Worm (Caenorhabditis elegans) whole organism, early embryonic: ENCODE measurements around the gene drd-50.

Experiments
- F13C5.2 ChIP-seq: sonication (generic microtip); optimal IDR thresholded peaks from 2 replicates; lab custom pipeline; 2017; ENCODE audit warnings: mild to moderate bottlenecking, missing genetic modification characterization, inconsistent platforms, missing compliant biosample characterization
- aly-1 ChIP-seq: sonication (generic microtip); optimal IDR thresholded peaks from 2 replicates; lab custom pipeline; 2016; ENCODE audit warnings: missing genetic modification characterization, missing compliant biosample characterization
- ama-1 ChIP-seq: fragments of 150-350 bp; optimal IDR thresholded peaks from 2 replicates; lab custom pipeline; 2014
- ceh-36 ChIP-seq: sonication (generic microtip); optimal IDR thresholded peaks from 2 replicates; lab custom pipeline; 2016; ENCODE audit warnings: missing genetic modification characterization, inconsistent platforms, missing compliant biosample characterization
- flt-1 ChIP-seq: fragments of 200-800 bp; sonication (Bioruptor generic); IDR thresholded peaks from 2 replicates; pipeline ENCODE4 v1.3.6; 2022; ENCODE audit warnings: missing genetic modification characterization, missing compliant biosample characterization
- hmbx-1 ChIP-seq: sonication (generic microtip); optimal IDR thresholded peaks from 2 replicates; lab custom pipeline; 2016; ENCODE audit warnings: mild to moderate bottlenecking, missing genetic modification characterization, missing compliant biosample characterization
- hmg-4 ChIP-seq: fragments of 200-800 bp; sonication (Bioruptor generic); optimal IDR thresholded peaks from 2 replicates; lab custom pipeline; 2018; ENCODE audit warnings: mild to moderate bottlenecking, missing genetic modification characterization, missing compliant biosample characterization
- hnd-1 ChIP-seq: sonication (generic microtip); optimal IDR thresholded peaks from 2 replicates; lab custom pipeline; 2016; ENCODE audit warnings: missing genetic modification characterization, missing compliant biosample characterization
- pes-1 ChIP-seq: fragments of 200-800 bp; sonication (Bioruptor generic); IDR thresholded peaks from 2 replicates; pipeline ENCODE4 v1.3.6; 2022; ENCODE audit warnings: missing genetic modification reagents, missing genetic modification characterization, missing compliant biosample characterization
- scrt-1 ChIP-seq: fragments of 200-800 bp; sonication (Bioruptor generic); IDR thresholded peaks from 2 replicates; pipeline ENCODE4 v1.3.6; 2022; ENCODE audit warnings: missing genetic modification characterization, missing compliant biosample characterization
- sea-1 ChIP-seq: fragments of 200-800 bp; sonication (Bioruptor generic); conservative IDR thresholded peaks from 2 replicates; pipeline ENCODE4 v1.3.6; 2022; ENCODE audit warnings: missing genetic modification characterization, missing compliant biosample characterization
- tbx-11 ChIP-seq: fragments of 200-800 bp; sonication (Bioruptor generic); IDR thresholded peaks from 2 replicates; pipeline ENCODE4 v1.3.6; 2022; ENCODE audit warnings: missing genetic modification characterization, missing compliant biosample characterization
- tra-4 ChIP-seq: sonication (generic microtip); optimal IDR thresholded peaks from 2 replicates; lab custom pipeline; 2017; ENCODE audit warnings: missing genetic modification characterization, missing compliant biosample characterization

DNA sequence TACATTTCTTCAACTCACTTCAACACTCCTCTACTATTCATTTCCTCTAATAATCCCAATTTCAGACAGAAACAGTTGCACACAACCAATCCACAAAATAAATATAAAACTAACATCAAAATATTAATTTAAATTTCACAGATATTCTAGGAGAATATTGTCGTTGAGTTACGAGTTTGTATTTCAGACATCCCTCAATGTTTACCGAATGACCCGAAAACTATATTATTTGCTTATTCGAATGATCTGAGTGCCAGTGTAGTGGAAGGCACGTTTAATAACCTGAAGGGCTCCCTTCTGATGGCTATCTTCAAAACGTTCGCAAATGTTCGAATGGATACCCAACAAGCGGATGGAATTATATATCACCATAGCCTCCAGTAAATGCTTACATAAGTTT lies 27.3 kb downstream of the drd-50 start, which contains the start of gene R07C12.3:
- TF ChIP-seq hmbx-1 (no peak), scrt-1 (no peak), ama-1 (lab: Kevin White, UChicago) (no peak), aly-1 (tag; lab: Kevin White, UChicago) (no peak), tbx-11 (no peak), hmg-4 (GFP tag; lab: Kevin White, UChicago) (no peak), F13C5.2 (tag; lab: Kevin White, UChicago) (no peak), hnd-1 (tag; lab: Kevin White, UChicago) (no peak), tra-4 (tag; lab: Kevin White, UChicago) (no peak), flt-1 (GFP tag; lab: Robert Waterston, UW) (no peak), ceh-36 (tag; lab: Kevin White, UChicago) (no peak), sea-1 (GFP tag; lab: Robert Waterston, UW) (no peak), pes-1 (no peak)
